Worm (Caenorhabditis elegans) whole organism, L3 larva: Measurements from ENCODE around the gene C23H5.11.
A peak's percentile ranks its signal among the peaks of the same experiment; 100 is the strongest.

Experiments used
- ZK546.5 ChIP-seq: sonication (generic microtip); optimal IDR thresholded peaks from 2 replicates; lab custom pipeline; 2017; ENCODE audit warnings: missing biosample characterization, missing genetic modification characterization
- aly-2 ChIP-seq: fragments of 150-350 bp; optimal IDR thresholded peaks from 2 replicates; lab custom pipeline; 2014; ENCODE audit warnings: missing biosample characterization, missing genetic modification characterization
- ceh-82 ChIP-seq: fragments of 150-350 bp; optimal IDR thresholded peaks from 2 replicates; lab custom pipeline; 2014; ENCODE audit warnings: missing biosample characterization, missing genetic modification characterization
- egl-27 ChIP-seq: sonication (generic microtip); optimal IDR thresholded peaks from 4 replicates; lab custom pipeline; 2017; ENCODE audit warnings: missing biosample characterization, missing genetic modification reagents, missing genetic modification characterization
- egl-5 ChIP-seq: fragments of 150-350 bp; optimal IDR thresholded peaks from 2 replicates; lab custom pipeline; 2017; ENCODE audit warnings: missing biosample characterization, missing genetic modification reagents, missing genetic modification characterization, inconsistent platforms
- elt-1 ChIP-seq: fragments of 150-350 bp; optimal IDR thresholded peaks from 2 replicates; lab custom pipeline; 2014; ENCODE audit warnings: missing biosample characterization, missing genetic modification characterization
- elt-3 ChIP-seq, 3 experiments: fragments of 150-350 bp in 1 of 3; sonication (generic microtip) in 2 of 3; optimal IDR thresholded peaks; 2 replicates in 2 of 3; 4 replicates in 1 of 3; lab custom pipeline; 2014 to 2017; ENCODE audit warnings: missing biosample characterization in 3 of 3, missing genetic modification characterization in 3 of 3
- fos-1 ChIP-seq: fragments of 150-350 bp; optimal IDR thresholded peaks from 2 replicates; lab custom pipeline; 2014; ENCODE audit warnings: missing biosample characterization, missing genetic modification characterization
- hmg-11 ChIP-seq: sonication (generic microtip); optimal IDR thresholded peaks from 2 replicates; lab custom pipeline; 2016; ENCODE audit warnings: missing genetic modification characterization, missing compliant biosample characterization
- jun-1 ChIP-seq: fragments of 150-350 bp; optimal IDR thresholded peaks from 2 replicates; lab custom pipeline; 2014; ENCODE audit warnings: missing biosample characterization, missing genetic modification reagents, missing genetic modification characterization
- lin-39 ChIP-seq: fragments of 150-350 bp; optimal IDR thresholded peaks from 2 replicates; lab custom pipeline; 2018; ENCODE audit warnings: missing biosample characterization, missing genetic modification reagents, missing genetic modification characterization
- nfya-1 ChIP-seq: sonication (generic microtip); optimal IDR thresholded peaks from 2 replicates; lab custom pipeline; 2017; ENCODE audit warnings: missing genetic modification characterization, mild to moderate bottlenecking, missing compliant biosample characterization, antibody characterized with exemption, moderate library complexity; ENCODE audit not compliant: insufficient read depth
- nhr-12 ChIP-seq: fragments of 150-350 bp; optimal IDR thresholded peaks from 2 replicates; lab custom pipeline; 2014; ENCODE audit warnings: missing biosample characterization, missing genetic modification characterization
- nhr-23 ChIP-seq: fragments of 150-350 bp; optimal IDR thresholded peaks from 2 replicates; lab custom pipeline; 2014; ENCODE audit warnings: missing biosample characterization, missing genetic modification reagents, missing genetic modification characterization
- nhr-67 ChIP-seq: fragments of 150-350 bp; optimal IDR thresholded peaks from 2 replicates; lab custom pipeline; 2014; ENCODE audit warnings: missing biosample characterization, missing genetic modification characterization
- nhr-76 ChIP-seq: fragments of 150-350 bp; sonication (generic microtip); optimal IDR thresholded peaks from 5 replicates; lab custom pipeline; 2014; ENCODE audit warnings: missing biosample characterization, missing genetic modification characterization
- skn-1 ChIP-seq: fragments of 150-350 bp; optimal IDR thresholded peaks from 2 replicates; lab custom pipeline; 2014; ENCODE audit warnings: missing biosample characterization, missing genetic modification characterization
- unc-39 ChIP-seq: sonication (generic microtip); optimal IDR thresholded peaks from 4 replicates; lab custom pipeline; 2017; ENCODE audit warnings: missing biosample characterization, missing genetic modification characterization

The C23H5.11 gene

ce11 chrIV:2048839-2049238 is 50.8 kb downstream of the C23H5.11 start (continued):
- TF ChIP-seq skn-1, result peak; percentile 11
- no peak for TF ChIP-seq nhr-67
- no peak for TF ChIP-seq fos-1
- no peak for TF ChIP-seq ZK546.5
- peak; percentile 39 for TF ChIP-seq jun-1 (tag; lab: Kevin White, UChicago)
- peak; percentile 12 for TF ChIP-seq ceh-82 (tag; lab: Kevin White, UChicago)
- peak; percentile 86 for TF ChIP-seq nfya-1 (tag; lab: Kevin White, UChicago)
- no peak for TF ChIP-seq egl-27
- no peak for TF ChIP-seq elt-3 (tag; optimal IDR thresholded peaks at IDR 0.05; lab: Kevin White, UChicago)
- TF ChIP-seq nhr-12 (tag; lab: Kevin White, UChicago), result no peak
- TF ChIP-seq unc-39 (tag; lab: Kevin White, UChicago), result no peak
- no peak for TF ChIP-seq nhr-76 (tag; lab: Kevin White, UChicago)
- TF ChIP-seq lin-39 (tag; lab: Kevin White, UChicago), result peak; percentile 76
- peak; percentile 62 for TF ChIP-seq elt-1
- TF ChIP-seq egl-5 (tag; lab: Kevin White, UChicago), result peak; percentile 95
- peak; percentile 83 for TF ChIP-seq hmg-11 (tag; lab: Kevin White, UChicago)
- no peak for TF ChIP-seq aly-2 (tag; lab: Kevin White, UChicago)
- TF ChIP-seq nhr-23 (tag; lab: Kevin White, UChicago), result peak; percentile 75
